Fruit fly (Drosophila melanogaster): ENCODE measurements around the gene Saf6.

The Saf6 gene

dm6 chr2L:825768-826263 lies 10.1 kb upstream of the Saf6 start, which contains the start of the genes CG3862 and dock (continued):
- TF ChIP-seq kni (GFP tag; optimal IDR thresholded peaks at IDR 0.05) (peak; percentile 17), CG10147 (GFP tag; optimal IDR thresholded peaks at IDR 0.05) (peak; percentile 53), phol (tag; optimal IDR thresholded peaks at IDR 0.05) (peak; percentile 42), Usf (GFP tag; optimal IDR thresholded peaks at IDR 0.05) (no peak), CTCF (GFP tag; optimal IDR thresholded peaks at IDR 0.05) (peak; percentile 66), CG8359 (GFP tag; optimal IDR thresholded peaks at IDR 0.05; ENCODE audit: borderline replicate concordance) (no peak), CG6791 (GFP tag; IDR thresholded peaks at IDR 0.05; ENCODE audit: partially characterized antibody) (peak; percentile 99), cg (GFP tag; optimal IDR thresholded peaks at IDR 0.05) (peak; percentile 95), ind (GFP tag; optimal IDR thresholded peaks at IDR 0.05) (peak; percentile 39), pan (optimal IDR thresholded peaks at IDR 0.05) (no peak), pan (GFP tag; optimal IDR thresholded peaks at IDR 0.05 in 1 of 2, IDR thresholded peaks at IDR 0.05 in 1 of 2) (peak in 1 of 2 experiments; percentile 50), CG3726 (GFP tag; IDR thresholded peaks at IDR 0.05) (no peak), CG13424 (tag; optimal IDR thresholded peaks at IDR 0.05) (peak; percentile 38), ttk (GFP tag; IDR thresholded peaks at IDR 0.05) (no peak), Lim3 (GFP tag; IDR thresholded peaks at IDR 0.05) (no peak), lilli (GFP tag; optimal IDR thresholded peaks at IDR 0.05) (peak; percentile 65), Scr (GFP tag; IDR thresholded peaks at IDR 0.05; ENCODE audit: partially characterized antibody) (peak; percentile 91), kah (GFP tag; optimal IDR thresholded peaks at IDR 0.05) (peak; percentile 20), CG11085 (GFP tag; IDR thresholded peaks at IDR 0.05) (peak; percentile 40; the same call in 1 of the 2 replicates), ci (GFP tag; IDR thresholded peaks at IDR 0.05) (peak; percentile 77; the same call in 2 of the 3 replicates), HLH4C (GFP tag; IDR thresholded peaks at IDR 0.05; ENCODE audit: partially characterized antibody) (peak; percentile 99), CG16815 (GFP tag; optimal IDR thresholded peaks at IDR 0.05) (no peak), CG3847 (GFP tag; IDR thresholded peaks at IDR 0.05) (peak; percentile 66), CG8944 (GFP tag; optimal IDR thresholded peaks at IDR 0.05) (peak; percentile 22), sim (GFP tag; IDR thresholded peaks at IDR 0.05) (no peak), Dad (GFP tag; optimal IDR thresholded peaks at IDR 0.05) (peak; percentile 38), btn (GFP tag; optimal IDR thresholded peaks at IDR 0.05) (no peak), slou (GFP tag; optimal IDR thresholded peaks at IDR 0.05) (peak; percentile 6), CG17829 (tag; optimal IDR thresholded peaks at IDR 0.05) (peak; percentile 50), Dip3 (GFP tag; optimal IDR thresholded peaks at IDR 0.05) (no peak), CG14860 (GFP tag; IDR thresholded peaks at IDR 0.05; ENCODE audit: partially characterized antibody) (peak; percentile 96), p53 (GFP tag; optimal IDR thresholded peaks at IDR 0.05) (peak; percentile 69), CG14441 (GFP tag; IDR thresholded peaks at IDR 0.05) (no peak), CG18764 (GFP tag; optimal IDR thresholded peaks at IDR 0.05) (peak; percentile 33), CG34376 (GFP tag; optimal IDR thresholded peaks at IDR 0.05) (peak; percentile 58), wor (GFP tag; IDR thresholded peaks at IDR 0.05) (no peak), ash1 (GFP tag; optimal IDR thresholded peaks at IDR 0.05) (peak; percentile 13), CG11695 (GFP tag; IDR thresholded peaks at IDR 0.05) (0 out of 3 replicates have a peak, but pooled peaks have one; percentile 12), Adf1 (GFP tag; IDR thresholded peaks at IDR 0.05) (no peak), Bdp1 (GFP tag; optimal IDR thresholded peaks at IDR 0.05) (peak; percentile 45), ap (GFP tag; IDR thresholded peaks at IDR 0.05) (no peak), peb (GFP tag; IDR thresholded peaks at IDR 0.05) (no peak), Sin3A (optimal IDR thresholded peaks at IDR 0.05) (peak; percentile 77), prd (optimal IDR thresholded peaks at IDR 0.05) (no peak), prd (GFP tag; IDR thresholded peaks at IDR 0.05) (peak; percentile 54), wdn (GFP tag; IDR thresholded peaks at IDR 0.05) (no peak), CG33557 (GFP tag; optimal IDR thresholded peaks at IDR 0.05) (peak; percentile 34), bsh (GFP tag; optimal IDR thresholded peaks at IDR 0.05) (peak; percentile 7 to 46), CG34224 (GFP tag; IDR thresholded peaks at IDR 0.05; ENCODE audit: partially characterized antibody) (peak; percentile 96), CG5180 (GFP tag; optimal IDR thresholded peaks at IDR 0.05) (no peak), CG7987 (GFP tag; optimal IDR thresholded peaks at IDR 0.05) (peak; percentile 71), PHDP (tag; optimal IDR thresholded peaks at IDR 0.05) (peak; percentile 51)
